Fruit fly (Drosophila melanogaster) whole organism, embryonic: ENCODE measurements around the gene CG17660.

Experiments used
- ATbp ChIP-seq: fragments of 200-800 bp; sonication (Bioruptor generic); optimal IDR thresholded peaks from 2 replicates; lab custom pipeline; 2017; ENCODE audit warnings: missing biosample characterization, mild to moderate bottlenecking, missing genetic modification characterization, missing genetic modification reagents
- Atf6 ChIP-seq: fragments of 200-800 bp; sonication (Bioruptor generic); IDR thresholded peaks from 2 replicates; pipeline ENCODE4 v1.3.6; 2022; ENCODE audit warnings: missing biosample characterization, missing genetic modification characterization
- B-H1 ChIP-seq: fragments of 200-800 bp; sonication (Bioruptor generic); IDR thresholded peaks from 3 replicates; pipeline ENCODE4 v1.3.6; 2022; ENCODE audit warnings: missing biosample characterization, missing genetic modification characterization
- Bdp1 ChIP-seq: fragments of 200-800 bp; sonication (Bioruptor generic); optimal IDR thresholded peaks from 3 replicates; lab custom pipeline; 2016; ENCODE audit warnings: missing biosample characterization, missing genetic modification characterization
- CG10321 ChIP-seq: fragments of 200-800 bp; sonication (Bioruptor generic); IDR thresholded peaks from 2 replicates; pipeline ENCODE4 v1.3.6; 2022; ENCODE audit warnings: missing biosample characterization, missing genetic modification characterization
- CG10654 ChIP-seq: fragments of 200-800 bp; sonication (Bioruptor generic); optimal IDR thresholded peaks from 2 replicates; lab custom pipeline; 2016; ENCODE audit warnings: missing biosample characterization, missing genetic modification characterization
- CG12659 ChIP-seq: fragments of 200-800 bp; sonication (Bioruptor generic); optimal IDR thresholded peaks from 3 replicates; lab custom pipeline; 2017; ENCODE audit warnings: mild to moderate bottlenecking, missing biosample characterization, missing genetic modification reagents, missing genetic modification characterization
- CG13287 ChIP-seq: fragments of 200-800 bp; sonication (Bioruptor generic); IDR thresholded peaks from 2 replicates; pipeline ENCODE4 v1.3.6; 2022; ENCODE audit warnings: missing biosample characterization, missing genetic modification characterization; ENCODE audit not compliant: partially characterized antibody
- CG15601 ChIP-seq: fragments of 200-800 bp; sonication (Bioruptor generic); optimal IDR thresholded peaks from 3 replicates; lab custom pipeline; 2019; ENCODE audit warnings: missing biosample characterization, mild to moderate bottlenecking, missing genetic modification characterization, moderate library complexity
- CG16815 ChIP-seq: fragments of 200-800 bp; sonication (Bioruptor generic); optimal IDR thresholded peaks from 3 replicates; lab custom pipeline; 2017; ENCODE audit warnings: missing biosample characterization, mild to moderate bottlenecking, missing genetic modification characterization
- CG2116 ChIP-seq: fragments of 200-800 bp; sonication (Bioruptor generic); optimal IDR thresholded peaks from 3 replicates; lab custom pipeline; 2018; ENCODE audit warnings: missing biosample characterization, mild to moderate bottlenecking, missing genetic modification characterization
- CG2129 ChIP-seq: fragments of 200-800 bp; sonication (Bioruptor generic); IDR thresholded peaks from 2 replicates; pipeline ENCODE4 v1.3.6; 2022; ENCODE audit warnings: missing biosample characterization, missing genetic modification characterization; ENCODE audit not compliant: partially characterized antibody
- CG2202 ChIP-seq: fragments of 200-800 bp; sonication (Bioruptor generic); optimal IDR thresholded peaks from 2 replicates; lab custom pipeline; 2018; ENCODE audit warnings: missing biosample characterization, mild to moderate bottlenecking, missing genetic modification characterization
- CG3847 ChIP-seq: fragments of 200-800 bp; sonication (Bioruptor generic); IDR thresholded peaks from 2 replicates; pipeline ENCODE4 v1.3.6; 2022; ENCODE audit warnings: missing biosample characterization, missing genetic modification characterization
- CG3995 ChIP-seq: fragments of 200-800 bp; sonication (Bioruptor generic); optimal IDR thresholded peaks from 3 replicates; lab custom pipeline; 2016; ENCODE audit warnings: missing biosample characterization, missing genetic modification characterization
- CG4404 ChIP-seq: fragments of 200-800 bp; sonication (Bioruptor generic); IDR thresholded peaks from 2 replicates; pipeline ENCODE4 v1.3.6; 2022; ENCODE audit warnings: missing biosample characterization, missing genetic modification characterization
- CG4424 ChIP-seq: fragments of 200-800 bp; sonication (Bioruptor generic); optimal IDR thresholded peaks from 3 replicates; lab custom pipeline; 2016; ENCODE audit warnings: missing biosample characterization, missing genetic modification characterization
- CG5953 ChIP-seq: fragments of 200-800 bp; sonication (Bioruptor generic); IDR thresholded peaks from 2 replicates; pipeline ENCODE4 v1.3.6; 2022; ENCODE audit warnings: missing biosample characterization, missing genetic modification characterization
- E2f2 ChIP-seq: fragments of 200-800 bp; sonication (Bioruptor generic); IDR thresholded peaks from 2 replicates; pipeline ENCODE4 v1.3.6; 2022; ENCODE audit warnings: missing biosample characterization, missing genetic modification characterization
- Fer2 ChIP-seq: fragments of 200-800 bp; sonication (Bioruptor generic); optimal IDR thresholded peaks from 2 replicates; lab custom pipeline; 2018; ENCODE audit warnings: missing biosample characterization, mild to moderate bottlenecking, missing genetic modification characterization, moderate library complexity
- Hmr ChIP-seq: fragments of 200-800 bp; sonication (Bioruptor generic); optimal IDR thresholded peaks from 3 replicates; lab custom pipeline; 2017; ENCODE audit warnings: mild to moderate bottlenecking, missing biosample characterization, missing genetic modification reagents, missing genetic modification characterization
- Lhr ChIP-seq: fragments of 200-800 bp; sonication (Bioruptor generic); optimal IDR thresholded peaks from 3 replicates; lab custom pipeline; 2017; ENCODE audit warnings: mild to moderate bottlenecking, missing biosample characterization, missing genetic modification reagents, missing genetic modification characterization
- MESR4 ChIP-seq: fragments of 200-800 bp; sonication (Bioruptor generic); optimal IDR thresholded peaks from 2 replicates; lab custom pipeline; 2018; ENCODE audit warnings: missing biosample characterization, mild to moderate bottlenecking, missing genetic modification characterization, moderate library complexity
- Mad ChIP-seq: fragments of 200-800 bp; sonication (Bioruptor generic); optimal IDR thresholded peaks from 2 replicates; lab custom pipeline; 2016; ENCODE audit warnings: missing biosample characterization, missing genetic modification characterization
- Mes4 ChIP-seq: fragments of 200-800 bp; sonication (Bioruptor generic); optimal IDR thresholded peaks from 2 replicates; lab custom pipeline; 2016; ENCODE audit warnings: missing biosample characterization, missing genetic modification characterization
- NC2α ChIP-seq: fragments of 200-800 bp; sonication (Bioruptor generic); optimal IDR thresholded peaks from 2 replicates; lab custom pipeline; 2016; ENCODE audit warnings: missing biosample characterization, missing genetic modification characterization
- Opbp ChIP-seq: fragments of 200-800 bp; sonication (Bioruptor generic); IDR thresholded peaks from 3 replicates; pipeline ENCODE4 v1.3.6; 2022; ENCODE audit warnings: missing biosample characterization, missing genetic modification characterization; ENCODE audit not compliant: partially characterized antibody
- Pdp1 ChIP-seq, 2 experiments: fragments of 200-800 bp; sonication (Bioruptor generic); optimal IDR thresholded peaks; 3 replicates each; lab custom pipeline; 2016; ENCODE audit warnings: missing biosample characterization in 2 of 2, missing genetic modification characterization in 2 of 2, mild to moderate bottlenecking in 1 of 2, moderate library complexity in 1 of 2
- Usf ChIP-seq: fragments of 200-800 bp; sonication (Bioruptor generic); optimal IDR thresholded peaks from 2 replicates; lab custom pipeline; 2017; ENCODE audit warnings: missing genotype, missing biosample characterization, missing genetic modification characterization
- al ChIP-seq: fragments of 200-800 bp; sonication (Bioruptor generic); IDR thresholded peaks from 2 replicates; pipeline ENCODE4 v1.3.6; 2022; ENCODE audit warnings: missing biosample characterization, missing genetic modification characterization
- ato ChIP-seq: fragments of 200-800 bp; sonication (Bioruptor generic); IDR thresholded peaks from 2 replicates; pipeline ENCODE4 v1.3.6; 2022; ENCODE audit warnings: missing biosample characterization, missing genetic modification characterization; ENCODE audit not compliant: partially characterized antibody
- crc ChIP-seq: fragments of 200-800 bp; sonication (Bioruptor generic); optimal IDR thresholded peaks from 2 replicates; lab custom pipeline; 2016; ENCODE audit warnings: missing biosample characterization, missing genetic modification characterization
- exex ChIP-seq: fragments of 200-800 bp; sonication (Bioruptor generic); optimal IDR thresholded peaks from 4 replicates; lab custom pipeline; 2018; ENCODE audit warnings: missing biosample characterization, mild to moderate bottlenecking, missing genetic modification characterization, moderate library complexity
- fu2 ChIP-seq: fragments of 200-800 bp; sonication (Bioruptor generic); optimal IDR thresholded peaks from 2 replicates; lab custom pipeline; 2016; ENCODE audit warnings: missing biosample characterization, missing genetic modification characterization
- gsb-n ChIP-seq: fragments of 200-800 bp; sonication (Bioruptor generic); optimal IDR thresholded peaks from 3 replicates; lab custom pipeline; 2018; ENCODE audit warnings: missing biosample characterization, mild to moderate bottlenecking, missing genetic modification characterization
- hkb ChIP-seq, 2 experiments: fragments of 200-800 bp in 1 of 2; fragments of >200 bp in 1 of 2; sonication (Bioruptor generic) in 1 of 2; IDR thresholded peaks in 1 of 2; optimal IDR thresholded peaks in 1 of 2; 2 replicates each; pipeline versions ENCODE4 v1.3.6 to Lab custom; 2017 to 2022; ENCODE audit warnings: missing biosample characterization in 1 of 2, missing genetic modification characterization in 1 of 2
- ind ChIP-seq: fragments of 200-800 bp; sonication (Bioruptor generic); optimal IDR thresholded peaks from 3 replicates; lab custom pipeline; 2016; ENCODE audit warnings: missing biosample characterization, missing genetic modification characterization
- kah ChIP-seq: fragments of 200-800 bp; sonication (Bioruptor generic); optimal IDR thresholded peaks from 2 replicates; lab custom pipeline; 2018; ENCODE audit warnings: missing biosample characterization, mild to moderate bottlenecking, missing genetic modification characterization
- lab ChIP-seq: fragments of 200-800 bp; sonication (Bioruptor generic); optimal IDR thresholded peaks from 3 replicates; lab custom pipeline; 2017; ENCODE audit warnings: missing biosample characterization, missing genetic modification characterization, mild to moderate bottlenecking, moderate library complexity, missing genetic modification reagents
- lbe ChIP-seq: fragments of 200-800 bp; sonication (Bioruptor generic); optimal IDR thresholded peaks from 2 replicates; lab custom pipeline; 2016; ENCODE audit warnings: missing biosample characterization, mild to moderate bottlenecking, missing genetic modification characterization
- nom ChIP-seq: fragments of 200-800 bp; sonication (Bioruptor generic); optimal IDR thresholded peaks from 2 replicates; lab custom pipeline; 2017; ENCODE audit warnings: missing biosample characterization, missing genetic modification characterization, mild to moderate bottlenecking, moderate library complexity, missing genetic modification reagents
- pita ChIP-seq: fragments of 200-800 bp; sonication (Bioruptor generic); optimal IDR thresholded peaks from 2 replicates; lab custom pipeline; 2017; ENCODE audit warnings: missing biosample characterization, mild to moderate bottlenecking, missing genetic modification characterization
- pnt ChIP-seq: fragments of 200-800 bp; sonication (Bioruptor generic); optimal IDR thresholded peaks from 3 replicates; lab custom pipeline; 2016; ENCODE audit warnings: missing biosample characterization, missing genetic modification characterization
- sc ChIP-seq, 3 experiments: fragments of >200 bp in 2 of 3; fragments of 200-800 bp in 1 of 3; sonication (Bioruptor generic) in 1 of 3; optimal IDR thresholded peaks; 2 replicates in 2 of 3; 3 replicates in 1 of 3; lab custom pipeline; 2017; ENCODE audit warnings: mild to moderate bottlenecking in 1 of 3, missing biosample characterization in 1 of 3, missing genetic modification characterization in 1 of 3, missing genetic modification reagents in 1 of 3
- shn ChIP-seq: fragments of 200-800 bp; sonication (Bioruptor generic); optimal IDR thresholded peaks from 3 replicates; lab custom pipeline; 2016; ENCODE audit warnings: missing biosample characterization, missing genetic modification characterization
- slou ChIP-seq: fragments of 200-800 bp; sonication (Bioruptor generic); optimal IDR thresholded peaks from 3 replicates; lab custom pipeline; 2016; ENCODE audit warnings: missing biosample characterization, missing genetic modification characterization
- unc-4 ChIP-seq: fragments of 200-800 bp; sonication (Bioruptor generic); IDR thresholded peaks from 2 replicates; pipeline ENCODE4 v1.3.6; 2022; ENCODE audit warnings: missing biosample characterization, missing genetic modification characterization; ENCODE audit not compliant: partially characterized antibody
- unpg ChIP-seq: fragments of 200-800 bp; sonication (Bioruptor generic); optimal IDR thresholded peaks from 3 replicates; lab custom pipeline; 2018; ENCODE audit warnings: missing biosample characterization, mild to moderate bottlenecking, missing genetic modification characterization, moderate library complexity
- wor ChIP-seq: fragments of 200-800 bp; sonication (Bioruptor generic); IDR thresholded peaks from 2 replicates; pipeline ENCODE4 v1.3.6; 2022; ENCODE audit warnings: missing biosample characterization, missing genetic modification characterization
- zfh1 ChIP-seq: fragments of 200-800 bp; sonication (Bioruptor generic); IDR thresholded peaks from 3 replicates; pipeline ENCODE4 v1.3.6; 2022; ENCODE audit warnings: missing biosample characterization, missing genetic modification characterization

The CG17660 gene

DNA sequence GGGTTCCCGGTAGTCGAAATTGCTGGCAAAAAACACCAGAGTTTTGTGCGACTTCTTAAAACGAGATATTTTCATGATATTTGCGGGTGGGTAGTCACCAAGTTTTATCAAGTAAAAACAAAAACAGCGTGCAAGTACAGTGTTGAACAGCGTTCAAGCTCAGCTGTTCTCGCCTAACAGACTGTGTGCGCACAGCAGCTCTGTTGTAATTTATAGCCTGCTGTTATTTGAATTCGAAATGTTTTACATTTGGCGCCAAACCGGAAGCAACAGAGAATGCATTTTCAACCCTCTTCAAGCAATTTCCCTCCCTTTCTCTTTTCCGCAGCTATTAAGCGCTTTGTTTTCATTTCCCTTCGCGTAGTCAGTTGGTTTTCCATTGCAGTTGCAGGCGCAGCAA lies 22.0 kb upstream of the CG17660 start, which contains the start of the genes CG17652 and CG17646 (continued):
- TF ChIP-seq al (GFP tag; lab: Robert Waterston, UW) (no peak), zfh1 (GFP tag; lab: Robert Waterston, UW) (0 out of 3 replicates have a peak, but pooled peaks have one; percentile 31), CG3995 (GFP tag; lab: Kevin White, UChicago) (no peak), NC2α (no peak), sc (optimal IDR thresholded peaks at IDR 0.05; lab: Kevin White, UChicago) (no peak), sc (GFP tag; optimal IDR thresholded peaks at IDR 0.05; lab: Kevin White, UChicago) (no peak), Lhr (no peak), unc-4 (GFP tag; lab: Robert Waterston, UW) (0 out of 2 replicates have a peak, but pooled peaks have one; percentile 25), shn (GFP tag; lab: Kevin White, UChicago) (no peak), ato (GFP tag; lab: Robert Waterston, UW) (no peak), Mad (GFP tag; lab: Kevin White, UChicago) (no peak), Mes4 (GFP tag; lab: Kevin White, UChicago) (no peak), pnt (GFP tag; lab: Kevin White, UChicago) (no peak), CG13287 (peak; percentile 36; the same call in 1 of the 2 replicates), CG2129 (GFP tag; lab: Robert Waterston, UW) (no peak), Fer2 (no peak), nom (peak; percentile 27), CG15601 (no peak), kah (peak; percentile 40), unpg (no peak), CG2202 (no peak), exex (tag; lab: Kevin White, UChicago) (no peak), Usf (GFP tag; lab: Kevin White, UChicago) (no peak), Bdp1 (no peak), pita (GFP tag; lab: Kevin White, UChicago) (no peak), Pdp1 (GFP tag; optimal IDR thresholded peaks at IDR 0.05; lab: Kevin White, UChicago) (peak in 1 of 2 experiments; percentile 2), lbe (GFP tag; lab: Kevin White, UChicago) (no peak), CG4404 (no peak), ind (no peak), CG2116 (GFP tag; lab: Kevin White, UChicago) (peak; percentile 67), CG10654 (GFP tag; lab: Kevin White, UChicago) (no peak), gsb-n (tag; lab: Kevin White, UChicago) (peak; percentile 14), B-H1 (GFP tag; lab: Robert Waterston, UW) (no peak), Hmr (GFP tag; lab: Kevin White, UChicago) (no peak), CG5953 (GFP tag; lab: Robert Waterston, UW) (no peak), fu2 (GFP tag; lab: Kevin White, UChicago) (no peak), ATbp (no peak), E2f2 (GFP tag; lab: Robert Waterston, UW) (peak; percentile 91), CG3847 (GFP tag; lab: Robert Waterston, UW) (no peak), wor (GFP tag; lab: Robert Waterston, UW) (no peak), CG16815 (GFP tag; lab: Kevin White, UChicago) (no peak), Atf6 (GFP tag; lab: Robert Waterston, UW) (no peak), slou (GFP tag; lab: Kevin White, UChicago) (no peak), CG12659 (GFP tag; lab: Kevin White, UChicago) (peak; percentile 6), MESR4 (GFP tag; lab: Kevin White, UChicago) (peak; percentile 61), CG4424 (GFP tag; lab: Kevin White, UChicago) (no peak), CG10321 (no peak), crc (GFP tag; lab: Kevin White, UChicago) (no peak), hkb (optimal IDR thresholded peaks at IDR 0.05; lab: Kevin White, UChicago) (peak; percentile 30), hkb (GFP tag; IDR thresholded peaks at IDR 0.05; lab: Robert Waterston, UW) (no peak), Opbp (GFP tag; lab: Robert Waterston, UW) (no peak), lab (GFP tag; lab: Kevin White, UChicago) (peak; percentile 36)
